Worm (Caenorhabditis elegans) whole organism, early embryonic: ENCODE data around the gene acl-5.

ENCODE experiments used
- B0310.2 ChIP-seq: sonication (generic microtip); optimal IDR thresholded peaks from 2 replicates; lab custom pipeline; 2016; ENCODE audit warnings: mild to moderate bottlenecking, missing genetic modification characterization, missing compliant biosample characterization
- F13C5.2 ChIP-seq: sonication (generic microtip); optimal IDR thresholded peaks from 2 replicates; lab custom pipeline; 2017; ENCODE audit warnings: mild to moderate bottlenecking, missing genetic modification characterization, inconsistent platforms, missing compliant biosample characterization
- aly-1 ChIP-seq: sonication (generic microtip); optimal IDR thresholded peaks from 2 replicates; lab custom pipeline; 2016; ENCODE audit warnings: missing genetic modification characterization, missing compliant biosample characterization
- ama-1 ChIP-seq: fragments of 150-350 bp; optimal IDR thresholded peaks from 2 replicates; lab custom pipeline; 2014
- ceh-13 ChIP-seq: fragments of 200-800 bp; sonication (Bioruptor generic); optimal IDR thresholded peaks from 2 replicates; lab custom pipeline; 2018; ENCODE audit warnings: mild to moderate bottlenecking, missing genetic modification characterization, missing compliant biosample characterization
- ceh-36 ChIP-seq: sonication (generic microtip); optimal IDR thresholded peaks from 2 replicates; lab custom pipeline; 2016; ENCODE audit warnings: missing genetic modification characterization, inconsistent platforms, missing compliant biosample characterization
- ets-7 ChIP-seq: sonication (generic microtip); optimal IDR thresholded peaks from 2 replicates; lab custom pipeline; 2016; ENCODE audit warnings: missing genotype, missing genetic modification characterization, missing compliant biosample characterization
- flt-1 ChIP-seq: fragments of 200-800 bp; sonication (Bioruptor generic); IDR thresholded peaks from 2 replicates; pipeline ENCODE4 v1.3.6; 2022; ENCODE audit warnings: missing genetic modification characterization, missing compliant biosample characterization
- hmbx-1 ChIP-seq: sonication (generic microtip); optimal IDR thresholded peaks from 2 replicates; lab custom pipeline; 2016; ENCODE audit warnings: mild to moderate bottlenecking, missing genetic modification characterization, missing compliant biosample characterization
- hmg-4 ChIP-seq: fragments of 200-800 bp; sonication (Bioruptor generic); optimal IDR thresholded peaks from 2 replicates; lab custom pipeline; 2018; ENCODE audit warnings: mild to moderate bottlenecking, missing genetic modification characterization, missing compliant biosample characterization
- hnd-1 ChIP-seq: sonication (generic microtip); optimal IDR thresholded peaks from 2 replicates; lab custom pipeline; 2016; ENCODE audit warnings: missing genetic modification characterization, missing compliant biosample characterization
- pes-1 ChIP-seq: fragments of 200-800 bp; sonication (Bioruptor generic); IDR thresholded peaks from 2 replicates; pipeline ENCODE4 v1.3.6; 2022; ENCODE audit warnings: missing genetic modification reagents, missing genetic modification characterization, missing compliant biosample characterization
- scrt-1 ChIP-seq: fragments of 200-800 bp; sonication (Bioruptor generic); IDR thresholded peaks from 2 replicates; pipeline ENCODE4 v1.3.6; 2022; ENCODE audit warnings: missing genetic modification characterization, missing compliant biosample characterization
- sea-1 ChIP-seq: fragments of 200-800 bp; sonication (Bioruptor generic); conservative IDR thresholded peaks from 2 replicates; pipeline ENCODE4 v1.3.6; 2022; ENCODE audit warnings: missing genetic modification characterization, missing compliant biosample characterization
- tbx-11 ChIP-seq: fragments of 200-800 bp; sonication (Bioruptor generic); IDR thresholded peaks from 2 replicates; pipeline ENCODE4 v1.3.6; 2022; ENCODE audit warnings: missing genetic modification characterization, missing compliant biosample characterization
- tbx-37 ChIP-seq: fragments of 200-800 bp; sonication (Bioruptor generic); conservative IDR thresholded peaks from 2 replicates; pipeline ENCODE4 v1.3.6; 2022; ENCODE audit warnings: missing genetic modification reagents, missing genetic modification characterization, missing compliant biosample characterization
- tra-4 ChIP-seq: sonication (generic microtip); optimal IDR thresholded peaks from 2 replicates; lab custom pipeline; 2017; ENCODE audit warnings: missing genetic modification characterization, missing compliant biosample characterization

acl-5 gene

ce11 chrX:10297410-10297809 lies 29.8 kb downstream of the acl-5 start:
- no peak for TF ChIP-seq sea-1

DNA sequence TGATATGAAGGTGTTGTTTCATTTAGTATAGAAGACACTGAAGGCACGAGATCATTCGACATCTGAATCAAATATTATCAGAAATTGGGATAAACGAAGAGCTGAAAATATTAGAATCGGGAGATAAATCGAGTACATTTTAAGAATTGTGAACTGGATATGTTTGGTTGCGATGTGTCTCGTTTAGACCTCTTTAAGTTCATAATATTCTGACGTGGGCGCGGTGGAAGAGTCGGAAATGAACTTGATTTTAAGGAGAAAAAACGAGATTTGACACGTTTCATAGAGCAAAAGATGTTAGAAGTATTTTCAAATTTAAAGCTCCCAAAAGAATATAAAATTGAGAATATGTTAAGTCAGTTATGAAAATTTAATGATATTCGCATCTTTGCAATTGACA lies 41.6 kb downstream of the acl-5 start, which contains the start of gene npr-6:
TSS of gene npr-6 (minus strand) at position 101 of the 400 bp plus-strand sequence.
- TF ChIP-seq tbx-37 (GFP tag; lab: Robert Waterston, UW), result no peak
- TF ChIP-seq hnd-1 (tag; lab: Kevin White, UChicago), result no peak
- no peak for TF ChIP-seq scrt-1
- TF ChIP-seq ama-1 (lab: Kevin White, UChicago), result no peak
- TF ChIP-seq aly-1 (tag; lab: Kevin White, UChicago), result no peak
- no peak for TF ChIP-seq tbx-11 (GFP tag; lab: Robert Waterston, UW)
- TF ChIP-seq ceh-13 (GFP tag; lab: Kevin White, UChicago), result no peak
- no peak for TF ChIP-seq flt-1 (GFP tag; lab: Robert Waterston, UW)
- no peak for TF ChIP-seq hmg-4
- no peak for TF ChIP-seq pes-1 (GFP tag; lab: Robert Waterston, UW)
- no peak for TF ChIP-seq tra-4 (tag; lab: Kevin White, UChicago)
- no peak for TF ChIP-seq hmbx-1
- no peak for TF ChIP-seq B0310.2 (tag; lab: Kevin White, UChicago)
- no peak for TF ChIP-seq ets-7 (tag; lab: Kevin White, UChicago)
- no peak for TF ChIP-seq ceh-36 (tag; lab: Kevin White, UChicago)
- TF ChIP-seq sea-1, result no peak

- no peak for TF ChIP-seq B0310.2 (tag; lab: Kevin White, UChicago)
- TF ChIP-seq ama-1 (lab: Kevin White, UChicago), result no peak
- no peak for TF ChIP-seq flt-1 (GFP tag; lab: Robert Waterston, UW)
- TF ChIP-seq pes-1 (GFP tag; lab: Robert Waterston, UW), result no peak
- TF ChIP-seq tbx-11 (GFP tag; lab: Robert Waterston, UW), result no peak
- TF ChIP-seq ceh-36 (tag; lab: Kevin White, UChicago), result no peak
- TF ChIP-seq hnd-1 (tag; lab: Kevin White, UChicago), result no peak
- TF ChIP-seq sea-1, result no peak
- TF ChIP-seq hmbx-1, result no peak
- TF ChIP-seq scrt-1, result no peak
These were observed 48.0 kb downstream of the acl-5 start, which contains the start of gene slc-9B.1 for ce11 chrX:10279299-10279698. TSS of gene slc-9B.1 (plus strand) at chrX:10279599.

ce11 chrX:10277118-10277517 lies 50.1 kb downstream of the acl-5 start:
- no peak for TF ChIP-seq hmg-4
- no peak for TF ChIP-seq scrt-1
- no peak for TF ChIP-seq hmbx-1
- TF ChIP-seq hnd-1 (tag; lab: Kevin White, UChicago), result no peak
- no peak for TF ChIP-seq aly-1 (tag; lab: Kevin White, UChicago)
- no peak for TF ChIP-seq ceh-13 (GFP tag; lab: Kevin White, UChicago)
- TF ChIP-seq flt-1 (GFP tag; lab: Robert Waterston, UW), result no peak
- no peak for TF ChIP-seq tbx-37 (GFP tag; lab: Robert Waterston, UW)
- TF ChIP-seq ets-7 (tag; lab: Kevin White, UChicago), result no peak
- TF ChIP-seq ceh-36 (tag; lab: Kevin White, UChicago), result no peak
- no peak for TF ChIP-seq tbx-11 (GFP tag; lab: Robert Waterston, UW)
- no peak for TF ChIP-seq pes-1 (GFP tag; lab: Robert Waterston, UW)
- no peak for TF ChIP-seq B0310.2 (tag; lab: Kevin White, UChicago)
- TF ChIP-seq F13C5.2, result no peak
- TF ChIP-seq ama-1 (lab: Kevin White, UChicago), result no peak
- no peak for TF ChIP-seq tra-4 (tag; lab: Kevin White, UChicago)

DNA sequence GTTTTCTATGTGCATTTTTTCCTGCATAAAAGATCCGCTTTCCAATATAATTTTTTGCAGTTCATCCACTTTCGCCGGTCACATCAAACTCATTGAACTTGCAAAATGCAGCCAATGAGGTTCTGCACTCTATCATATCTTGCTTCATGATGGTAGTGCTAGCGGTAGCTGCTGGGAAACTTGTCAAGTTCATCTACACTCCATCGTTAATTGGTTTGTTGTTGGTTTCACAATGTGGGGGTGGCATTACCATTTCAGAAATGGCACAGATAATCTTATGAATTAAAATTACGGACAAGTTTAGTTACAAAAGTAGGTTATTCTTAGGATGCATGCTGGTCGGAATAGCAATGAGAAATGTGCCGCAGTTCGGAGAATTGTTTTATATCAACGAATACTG lies 52.8 kb downstream of the acl-5 start:
- TF ChIP-seq pes-1 (GFP tag; lab: Robert Waterston, UW), result no peak
- TF ChIP-seq tbx-37 (GFP tag; lab: Robert Waterston, UW), result no peak
- TF ChIP-seq hmbx-1, result no peak
- TF ChIP-seq aly-1 (tag; lab: Kevin White, UChicago), result no peak
- TF ChIP-seq ceh-36 (tag; lab: Kevin White, UChicago), result no peak
- no peak for TF ChIP-seq ceh-13 (GFP tag; lab: Kevin White, UChicago)
- no peak for TF ChIP-seq scrt-1
- TF ChIP-seq flt-1 (GFP tag; lab: Robert Waterston, UW), result no peak
- TF ChIP-seq F13C5.2, result no peak
